Worm (Caenorhabditis elegans) whole organism, mixed stage, embryonic: ENCODE data around the gene wdr-83.
A peak's percentile ranks its signal among the peaks of the same experiment; 100 is the strongest.

Source experiments
- blmp-1 ChIP-seq: fragments of 150-350 bp; optimal IDR thresholded peaks from 2 replicates; lab custom pipeline; 2014; ENCODE audit warnings: missing biosample characterization, missing genetic modification characterization
- ceh-83 ChIP-seq: fragments of 200-800 bp; sonication (Bioruptor generic); optimal IDR thresholded peaks from 2 replicates; lab custom pipeline; 2018; ENCODE audit warnings: mild to moderate bottlenecking, missing genetic modification characterization, missing compliant biosample characterization
- ces-1 ChIP-seq: fragments of 150-350 bp; optimal IDR thresholded peaks from 2 replicates; lab custom pipeline; 2014; ENCODE audit warnings: missing biosample characterization, missing genetic modification reagents, missing genetic modification characterization
- elt-1 ChIP-seq: sonication (generic microtip); optimal IDR thresholded peaks from 2 replicates; lab custom pipeline; 2017; ENCODE audit warnings: missing genetic modification characterization, mild to moderate bottlenecking, missing compliant biosample characterization, antibody characterized with exemption, moderate library complexity, borderline replicate concordance; ENCODE audit not compliant: insufficient read depth
- hlh-1 ChIP-seq: fragments of 150-350 bp; optimal IDR thresholded peaks from 2 replicates; lab custom pipeline; 2014; ENCODE audit warnings: missing biosample characterization, missing genetic modification reagents, missing genetic modification characterization
- lin-32 ChIP-seq: fragments of 200-800 bp; sonication (Bioruptor generic); optimal IDR thresholded peaks from 2 replicates; lab custom pipeline; 2018; ENCODE audit warnings: mild to moderate bottlenecking, missing genetic modification characterization, missing compliant biosample characterization
- lsy-2 ChIP-seq: fragments of 150-350 bp; optimal IDR thresholded peaks from 2 replicates; lab custom pipeline; 2014; ENCODE audit warnings: missing biosample characterization, missing genetic modification characterization
- mls-2 ChIP-seq: sonication (generic microtip); optimal IDR thresholded peaks from 2 replicates; lab custom pipeline; 2016; ENCODE audit warnings: mild to moderate bottlenecking, missing genetic modification characterization, moderate library complexity, missing compliant biosample characterization
- nhr-12 ChIP-seq: fragments of 150-350 bp; optimal IDR thresholded peaks from 2 replicates; lab custom pipeline; 2014; ENCODE audit warnings: missing biosample characterization, missing genetic modification characterization
- nhr-2 ChIP-seq: fragments of 150-350 bp; optimal IDR thresholded peaks from 2 replicates; lab custom pipeline; 2014; ENCODE audit warnings: missing biosample characterization, missing genetic modification characterization
- nhr-76 ChIP-seq: sonication (generic microtip); optimal IDR thresholded peaks from 2 replicates; lab custom pipeline; 2017; ENCODE audit warnings: missing biosample characterization, missing genetic modification characterization
- pha-4 ChIP-seq: fragments of 150-350 bp; optimal IDR thresholded peaks from 2 replicates; lab custom pipeline; 2018; ENCODE audit warnings: missing biosample characterization, missing genetic modification reagents, missing genetic modification characterization
- sem-2 ChIP-seq: fragments of 200-800 bp; sonication (Bioruptor generic); optimal IDR thresholded peaks from 2 replicates; lab custom pipeline; 2018; ENCODE audit warnings: mild to moderate bottlenecking, missing genetic modification characterization, missing compliant biosample characterization
- snpc-4 ChIP-seq: fragments of 150-350 bp; optimal IDR thresholded peaks from 2 replicates; lab custom pipeline; 2014; ENCODE audit warnings: missing biosample characterization, missing genetic modification characterization
- sptf-1 ChIP-seq: sonication (generic microtip); optimal IDR thresholded peaks from 2 replicates; lab custom pipeline; 2017; ENCODE audit warnings: mild to moderate bottlenecking, missing genetic modification characterization, moderate library complexity, missing compliant biosample characterization
- tbx-8 ChIP-seq: fragments of 200-800 bp; sonication (Bioruptor generic); optimal IDR thresholded peaks from 2 replicates; lab custom pipeline; 2018; ENCODE audit warnings: mild to moderate bottlenecking, missing genetic modification characterization, moderate library complexity, missing compliant biosample characterization
- unc-120 ChIP-seq: sonication (generic microtip); optimal IDR thresholded peaks from 2 replicates; lab custom pipeline; 2017; ENCODE audit warnings: missing genetic modification characterization, missing compliant biosample characterization; ENCODE audit not compliant: poor library complexity, severe bottlenecking
- unc-62 ChIP-seq: fragments of 150-350 bp; optimal IDR thresholded peaks from 2 replicates; lab custom pipeline; 2014; ENCODE audit warnings: missing biosample characterization, missing genetic modification reagents, missing genetic modification characterization
- zip-8 ChIP-seq: fragments of 150-350 bp; optimal IDR thresholded peaks from 2 replicates; lab custom pipeline; 2014; ENCODE audit warnings: missing biosample characterization, missing genetic modification characterization
- ztf-11 ChIP-seq: fragments of 150-350 bp; optimal IDR thresholded peaks from 2 replicates; lab custom pipeline; 2014; ENCODE audit warnings: missing biosample characterization, missing genetic modification characterization

wdr-83 gene

DNA sequence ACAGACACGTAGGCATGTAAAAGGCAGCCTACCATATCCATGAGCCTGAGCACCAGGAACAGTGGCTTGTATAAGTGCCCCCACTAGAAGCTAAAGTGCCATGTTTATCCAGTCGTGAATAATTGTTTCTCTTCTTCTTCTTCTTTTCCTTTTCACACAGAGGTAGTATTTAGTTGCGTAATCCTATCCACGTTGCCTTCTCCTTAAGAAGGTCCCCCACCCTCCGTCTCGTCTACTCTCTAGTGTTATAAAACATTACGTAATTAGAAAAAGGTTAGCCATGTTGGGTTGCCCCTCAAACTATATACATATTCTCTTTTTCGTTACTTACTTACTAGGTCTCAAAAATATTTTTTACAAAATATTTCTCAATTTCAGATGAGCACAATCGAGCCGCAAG is 44.8 kb downstream of the wdr-83 start:
- TF ChIP-seq ztf-11 = peak; percentile 40
- peak; percentile 39 for TF ChIP-seq sptf-1 (tag; lab: Kevin White, UChicago)
- TF ChIP-seq nhr-2 (tag; lab: Kevin White, UChicago) = peak; percentile 79
- TF ChIP-seq hlh-1 (tag; lab: Kevin White, UChicago) = no peak
- TF ChIP-seq mls-2 (tag; lab: Kevin White, UChicago) = no peak
- no peak for TF ChIP-seq snpc-4 (tag; lab: Kevin White, UChicago)
- peak; percentile 90 for TF ChIP-seq zip-8 (tag; lab: Kevin White, UChicago)
- no peak for TF ChIP-seq ceh-83 (GFP tag; lab: Kevin White, UChicago)

DNA sequence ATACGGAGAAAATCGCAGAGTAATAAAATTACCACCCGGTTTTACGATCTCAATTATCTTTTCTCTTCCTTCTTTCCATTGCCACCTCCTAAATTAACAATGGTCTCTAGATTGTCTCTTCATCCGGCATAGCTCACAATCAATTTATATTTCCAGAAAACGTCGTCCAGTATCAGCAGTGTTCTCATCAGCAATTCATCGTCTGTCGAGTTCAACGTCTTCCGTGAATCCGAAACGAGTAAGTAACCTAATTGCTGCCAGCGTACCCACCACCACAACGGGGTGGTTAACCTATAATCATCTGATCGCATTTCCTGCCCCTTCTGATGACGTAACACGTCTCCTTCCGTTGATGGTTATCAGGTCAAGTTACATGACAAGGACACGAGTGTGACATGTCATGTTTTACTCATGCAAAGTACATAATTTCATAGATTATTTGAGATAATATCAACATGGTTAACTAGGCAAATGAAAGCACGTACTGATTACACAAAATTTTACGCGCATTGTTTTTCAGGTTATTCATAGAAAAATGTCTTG is 45.5 kb downstream of the wdr-83 start:
- TF ChIP-seq sptf-1 (tag; lab: Kevin White, UChicago) = peak; percentile 1
- TF ChIP-seq zip-8 (tag; lab: Kevin White, UChicago) = peak; percentile 82
- peak; percentile 15 for TF ChIP-seq ces-1
- TF ChIP-seq elt-1 (tag; lab: Kevin White, UChicago) = peak; percentile 87
- TF ChIP-seq pha-4 (tag; lab: Kevin White, UChicago) = no peak
- no peak for TF ChIP-seq lsy-2 (tag; lab: Kevin White, UChicago)
- TF ChIP-seq unc-62 (GFP tag; lab: Kevin White, UChicago) = peak; percentile 60
- peak; percentile 93 for TF ChIP-seq nhr-2 (tag; lab: Kevin White, UChicago)
- peak; percentile 58 for TF ChIP-seq ceh-83 (GFP tag; lab: Kevin White, UChicago)
- no peak for TF ChIP-seq nhr-12 (tag; lab: Kevin White, UChicago)

DNA sequence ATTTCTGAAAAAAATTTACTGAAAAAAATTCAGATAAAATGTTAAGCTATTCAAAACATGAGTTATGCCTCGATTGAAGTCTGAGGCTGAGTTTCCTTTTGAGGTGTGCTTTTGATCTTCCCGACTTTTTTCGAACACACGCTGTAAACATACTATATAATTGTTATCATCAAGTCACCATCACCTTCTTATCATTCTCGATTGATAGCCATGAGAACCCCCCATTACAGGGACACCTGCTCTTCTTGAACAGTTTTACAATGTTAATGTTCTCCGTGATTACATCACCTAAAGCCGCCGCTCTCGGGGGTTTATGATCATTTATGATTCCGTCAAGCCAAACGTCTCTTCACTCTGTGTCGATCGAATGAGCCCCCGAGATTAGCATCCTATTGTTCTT is 47.4 kb downstream of the wdr-83 start:
- TF ChIP-seq sem-2 (GFP tag; lab: Kevin White, UChicago) (no peak), unc-120 (tag; lab: Kevin White, UChicago) (no peak), nhr-76 (tag; lab: Kevin White, UChicago) (no peak), tbx-8 (GFP tag; lab: Kevin White, UChicago) (no peak), blmp-1 (no peak), snpc-4 (tag; lab: Kevin White, UChicago) (no peak), lsy-2 (tag; lab: Kevin White, UChicago) (no peak), ces-1 (no peak), unc-62 (GFP tag; lab: Kevin White, UChicago) (no peak), lin-32 (GFP tag; lab: Kevin White, UChicago) (no peak), sptf-1 (tag; lab: Kevin White, UChicago) (no peak)
- TF ChIP-seq, all 35 proteins: peak for 0

DNA sequence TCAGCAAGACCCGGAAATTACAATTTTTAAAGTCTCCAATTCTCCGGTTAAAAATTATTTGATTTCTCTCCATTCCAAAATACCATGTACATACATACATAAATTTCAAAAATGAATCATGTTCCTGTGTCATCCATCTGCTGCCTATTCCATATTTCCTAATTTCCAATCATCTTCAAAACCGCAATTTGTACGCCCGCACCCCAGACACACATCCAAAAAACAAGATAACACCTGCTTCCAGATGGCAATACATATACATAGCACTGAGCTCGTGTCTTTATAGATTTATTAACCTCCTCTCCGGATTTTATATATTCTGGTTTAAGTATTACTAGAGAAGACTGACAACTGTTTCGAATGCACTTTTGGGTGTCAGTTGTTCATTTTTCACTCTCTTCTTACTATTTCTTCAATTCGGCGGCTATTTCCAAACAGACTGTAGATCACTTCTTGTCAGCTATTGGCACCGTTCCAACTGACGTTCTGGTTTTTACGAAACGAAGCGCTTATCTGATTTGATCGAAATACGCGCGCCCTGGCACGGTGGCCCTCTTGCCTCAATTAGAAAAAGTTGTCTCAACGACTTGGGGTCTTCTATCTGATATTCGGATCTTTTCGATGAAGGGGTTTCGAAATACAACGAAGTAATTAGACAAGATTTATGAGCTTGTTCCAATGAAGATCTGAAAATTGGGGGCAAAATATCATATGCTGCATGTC is 49.7 kb downstream of the wdr-83 start:
- TF ChIP-seq blmp-1 = no peak
- TF ChIP-seq hlh-1 (tag; lab: Kevin White, UChicago) = peak; percentile 21
- TF ChIP-seq lin-32 (GFP tag; lab: Kevin White, UChicago) = peak; percentile 92
